Worm (Caenorhabditis elegans) whole organism, L4 larva: ENCODE measurements around the gene hpo-25.

Experiments
- F26F4.8 ChIP-seq: fragments of 200-800 bp; sonication (Bioruptor generic); conservative IDR thresholded peaks from 2 replicates; pipeline ENCODE4 v1.3.6; 2022; ENCODE audit warnings: missing genetic modification characterization, missing compliant biosample characterization
- F37D6.2 ChIP-seq: sonication (generic microtip); optimal IDR thresholded peaks from 2 replicates; lab custom pipeline; 2016; ENCODE audit warnings: mild to moderate bottlenecking, missing genetic modification characterization, missing compliant biosample characterization
- R02D3.7 ChIP-seq: fragments of 150-350 bp; sonication (generic microtip); optimal IDR thresholded peaks from 3 replicates; lab custom pipeline; 2014; ENCODE audit warnings: missing biosample characterization, missing genetic modification characterization
- T20F7.1 ChIP-seq: fragments of 200-800 bp; sonication (Bioruptor generic); optimal IDR thresholded peaks from 2 replicates; lab custom pipeline; 2018; ENCODE audit warnings: mild to moderate bottlenecking, missing genetic modification characterization, missing compliant biosample characterization
- Y75B8A.6 ChIP-seq: fragments of 200-800 bp; sonication (Bioruptor generic); IDR thresholded peaks from 2 replicates; pipeline ENCODE4 v1.3.6; 2022; ENCODE audit warnings: missing genetic modification reagents, missing genetic modification characterization, missing compliant biosample characterization
- ZK337.2 ChIP-seq: fragments of 200-800 bp; sonication (Bioruptor generic); IDR thresholded peaks from 2 replicates; pipeline ENCODE4 v1.3.6; 2022; ENCODE audit warnings: missing genetic modification reagents, missing genetic modification characterization, missing compliant biosample characterization
- ZK546.5 ChIP-seq, 2 experiments: sonication (generic microtip); optimal IDR thresholded peaks; 2 replicates each; lab custom pipeline; 2017; ENCODE audit warnings: missing biosample characterization in 2 of 2, missing genetic modification characterization in 2 of 2
- aha-1 ChIP-seq: fragments of 150-350 bp; peaks from one replicate; lab custom pipeline; 2014; ENCODE audit warnings: missing biosample characterization, missing genetic modification characterization
- ama-1 ChIP-seq: fragments of 150-350 bp; optimal IDR thresholded peaks from 2 replicates; lab custom pipeline; 2014; ENCODE audit warnings: inconsistent platforms, mixed read lengths
- attf-4 ChIP-seq: sonication (generic microtip); optimal IDR thresholded peaks from 3 replicates; lab custom pipeline; 2017; ENCODE audit warnings: missing biosample characterization, missing genetic modification characterization
- ceh-20 ChIP-seq: fragments of 200-800 bp; sonication (Bioruptor generic); IDR thresholded peaks from 2 replicates; pipeline ENCODE4 v1.3.6; 2022; ENCODE audit warnings: missing genetic modification reagents, missing genetic modification characterization, missing compliant biosample characterization
- daf-16 ChIP-seq, 3 experiments: sonication (generic microtip); optimal IDR thresholded peaks; 2 replicates each; lab custom pipeline; 2016 to 2017; ENCODE audit warnings: missing genetic modification characterization in 3 of 3, missing genetic modification reagents in 3 of 3, mild to moderate bottlenecking in 2 of 3, missing compliant biosample characterization in 2 of 3, missing biosample characterization in 1 of 3, moderate library complexity in 1 of 3
- daf-8 ChIP-seq: fragments of 200-800 bp; sonication (Bioruptor generic); IDR thresholded peaks from 2 replicates; pipeline ENCODE4 v1.3.6; 2022; ENCODE audit warnings: missing genetic modification characterization, missing compliant biosample characterization
- dmd-8 ChIP-seq: fragments of 200-800 bp; sonication (Bioruptor generic); IDR thresholded peaks from 2 replicates; pipeline ENCODE4 v1.3.6; 2022; ENCODE audit warnings: missing genetic modification characterization, missing compliant biosample characterization
- duxl-1 ChIP-seq: sonication (generic microtip); optimal IDR thresholded peaks from 2 replicates; lab custom pipeline; 2016; ENCODE audit warnings: mild to moderate bottlenecking, missing genetic modification characterization, moderate library complexity, missing compliant biosample characterization; ENCODE audit not compliant: poor library complexity
- fos-1 ChIP-seq: fragments of 150-350 bp; optimal IDR thresholded peaks from 2 replicates; lab custom pipeline; 2014; ENCODE audit warnings: missing biosample characterization, missing genetic modification characterization
- hlh-11 ChIP-seq: fragments of 200-800 bp; sonication (Bioruptor generic); optimal IDR thresholded peaks from 2 replicates; lab custom pipeline; 2018; ENCODE audit warnings: mild to moderate bottlenecking, missing genetic modification characterization, missing compliant biosample characterization
- hlh-30 ChIP-seq: sonication (generic microtip); optimal IDR thresholded peaks from 2 replicates; lab custom pipeline; 2017; ENCODE audit warnings: antibody characterized with exemption, mild to moderate bottlenecking, missing genetic modification characterization, missing compliant biosample characterization; ENCODE audit not compliant: insufficient read depth
- hmg-1.1 ChIP-seq: fragments of 200-800 bp; sonication (Bioruptor generic); IDR thresholded peaks from 2 replicates; pipeline ENCODE4 v1.3.6; 2022; ENCODE audit warnings: missing genetic modification reagents, missing genetic modification characterization, missing compliant biosample characterization
- jun-1 ChIP-seq: fragments of 150-350 bp; optimal IDR thresholded peaks from 2 replicates; lab custom pipeline; 2014; ENCODE audit warnings: missing biosample characterization, missing genetic modification reagents, missing genetic modification characterization
- lin-1 ChIP-seq: fragments of 200-800 bp; sonication (Bioruptor generic); IDR thresholded peaks from 2 replicates; pipeline ENCODE4 v1.3.6; 2022; ENCODE audit warnings: missing genetic modification reagents, missing genetic modification characterization, missing compliant biosample characterization
- lin-13 ChIP-seq: fragments of 150-350 bp; optimal IDR thresholded peaks from 2 replicates; lab custom pipeline; 2014; ENCODE audit warnings: missing biosample characterization, missing genetic modification reagents, missing genetic modification characterization
- lin-38 ChIP-seq: fragments of 200-800 bp; sonication (Bioruptor generic); IDR thresholded peaks from 2 replicates; pipeline ENCODE4 v1.3.6; 2022; ENCODE audit warnings: missing genetic modification reagents, missing genetic modification characterization, missing compliant biosample characterization
- lsy-2 ChIP-seq, 2 experiments: fragments of 150-350 bp in 1 of 2; sonication (generic microtip) in 1 of 2; optimal IDR thresholded peaks; 2 replicates each; lab custom pipeline; 2014 to 2017; ENCODE audit warnings: missing biosample characterization in 2 of 2, missing genetic modification characterization in 2 of 2
- madf-9 ChIP-seq: fragments of 200-800 bp; sonication (Bioruptor generic); conservative IDR thresholded peaks from 2 replicates; pipeline ENCODE4 v1.3.6; 2022; ENCODE audit warnings: missing genetic modification reagents, missing genetic modification characterization, missing compliant biosample characterization
- mdt-29 ChIP-seq: fragments of 200-800 bp; sonication (Bioruptor generic); IDR thresholded peaks from 2 replicates; pipeline ENCODE4 v1.3.6; 2022; ENCODE audit warnings: missing genetic modification reagents, missing genetic modification characterization, missing compliant biosample characterization
- mes-2 ChIP-seq: sonication (generic microtip); optimal IDR thresholded peaks from 2 replicates; lab custom pipeline; 2016; ENCODE audit warnings: missing genotype, mild to moderate bottlenecking, missing genetic modification characterization, missing compliant biosample characterization; ENCODE audit not compliant: poor library complexity, severe bottlenecking
- mxl-3 ChIP-seq: fragments of 200-800 bp; sonication (Bioruptor generic); optimal IDR thresholded peaks from 2 replicates; lab custom pipeline; 2018; ENCODE audit warnings: mild to moderate bottlenecking, missing genetic modification characterization, missing compliant biosample characterization
- nhr-102 ChIP-seq: sonication (generic microtip); optimal IDR thresholded peaks from 2 replicates; lab custom pipeline; 2016; ENCODE audit warnings: mild to moderate bottlenecking, missing genetic modification characterization, moderate library complexity, missing compliant biosample characterization
- nhr-111 ChIP-seq: fragments of 200-800 bp; sonication (Bioruptor generic); optimal IDR thresholded peaks from 2 replicates; lab custom pipeline; 2018; ENCODE audit warnings: mild to moderate bottlenecking, missing genetic modification characterization, missing compliant biosample characterization
- nhr-41 ChIP-seq: fragments of 200-800 bp; sonication (Bioruptor generic); IDR thresholded peaks from 2 replicates; pipeline ENCODE4 v1.3.6; 2022; ENCODE audit warnings: missing genetic modification reagents, missing genetic modification characterization, missing compliant biosample characterization
- pha-4 ChIP-seq, 2 experiments: fragments of 150-350 bp in 1 of 2; fragments of 200-800 bp in 1 of 2; sonication (Bioruptor generic) in 1 of 2; IDR thresholded peaks in 1 of 2; optimal IDR thresholded peaks in 1 of 2; 2 replicates each; pipeline versions ENCODE4 v1.3.6 to Lab custom; 2014 to 2022; ENCODE audit warnings: missing genetic modification characterization in 2 of 2, missing genetic modification reagents in 2 of 2, missing biosample characterization in 1 of 2, missing compliant biosample characterization in 1 of 2
- saeg-2 ChIP-seq: fragments of 200-800 bp; sonication (Bioruptor generic); IDR thresholded peaks from 2 replicates; pipeline ENCODE4 v1.3.6; 2022; ENCODE audit warnings: missing genetic modification reagents, missing genetic modification characterization, missing compliant biosample characterization
- spr-1 ChIP-seq: sonication (generic microtip); optimal IDR thresholded peaks from 2 replicates; lab custom pipeline; 2016; ENCODE audit warnings: mild to moderate bottlenecking, missing genetic modification characterization, missing compliant biosample characterization
- spr-3 ChIP-seq: fragments of 200-800 bp; sonication (Bioruptor generic); optimal IDR thresholded peaks from 2 replicates; lab custom pipeline; 2018; ENCODE audit warnings: mild to moderate bottlenecking, missing genetic modification characterization, missing compliant biosample characterization
- tag-97 ChIP-seq: fragments of 200-800 bp; sonication (Bioruptor generic); IDR thresholded peaks from 2 replicates; pipeline ENCODE4 v1.3.6; 2022; ENCODE audit warnings: missing genetic modification characterization, missing compliant biosample characterization
- tra-1 ChIP-seq: fragments of 200-800 bp; sonication (Bioruptor generic); IDR thresholded peaks from 2 replicates; pipeline ENCODE4 v1.3.6; 2022; ENCODE audit warnings: missing genetic modification reagents, missing genetic modification characterization, missing compliant biosample characterization
- unc-39 ChIP-seq: sonication (generic microtip); optimal IDR thresholded peaks from 2 replicates; lab custom pipeline; 2017; ENCODE audit warnings: missing biosample characterization, missing genetic modification characterization
- unc-62 ChIP-seq, 3 experiments: fragments of 150-350 bp in 1 of 3; sonication (generic microtip); optimal IDR thresholded peaks in 2 of 3; peaks in 1 of 3; 1 replicate in 1 of 3; 2 replicates in 2 of 3; lab custom pipeline; 2014 to 2017; ENCODE audit warnings: missing biosample characterization in 3 of 3, missing genetic modification characterization in 3 of 3, missing genetic modification reagents in 3 of 3, missing genotype in 1 of 3
- ztf-11 ChIP-seq: fragments of 150-350 bp; optimal IDR thresholded peaks from 2 replicates; lab custom pipeline; 2014; ENCODE audit warnings: missing biosample characterization, missing genetic modification characterization

The hpo-25 gene

ce11 chrII:2372090-2372489, 3.0 kb downstream of the hpo-25 start, which contains the start of gene F16G10.3:
Gene F16G10.3, plus strand, starts transcription at chrII:2372390.
- TF ChIP-seq aha-1 (tag; lab: Kevin White, UChicago) (peak; percentile 66), nhr-111 (GFP tag; lab: Kevin White, UChicago) (no peak), F26F4.8 (GFP tag; lab: Robert Waterston, UW) (no peak), mes-2 (tag; lab: Kevin White, UChicago) (no peak)

ce11 chrII:2374973-2375372, 5.9 kb downstream of the hpo-25 start, which contains the start of gene F16G10.2:
Gene F16G10.2, plus strand, starts transcription at chrII:2375273.
- TF ChIP-seq unc-62 (GFP tag; optimal IDR thresholded peaks at IDR 0.05 in 1 of 2; lab: Kevin White, UChicago) (peak in 1 of 2 experiments; percentile 79), unc-62 (tag; optimal IDR thresholded peaks at IDR 0.05; lab: Kevin White, UChicago) (no peak), ZK546.5 (tag; optimal IDR thresholded peaks at IDR 0.05; lab: Kevin White, UChicago) (no peak)

- TF ChIP-seq Y75B8A.6 (GFP tag; lab: Robert Waterston, UW) (no peak), T20F7.1 (GFP tag; lab: Kevin White, UChicago) (no peak), mdt-29 (GFP tag; lab: Robert Waterston, UW) (no peak), lin-1 (GFP tag; lab: Robert Waterston, UW) (no peak), pha-4 (GFP tag; IDR thresholded peaks at IDR 0.05; lab: Robert Waterston, UW) (no peak), pha-4 (tag; optimal IDR thresholded peaks at IDR 0.05; lab: Kevin White, UChicago) (no peak), unc-62 (GFP tag; optimal IDR thresholded peaks at IDR 0.05 in 1 of 2; lab: Kevin White, UChicago) (peak in 1 of 2 experiments; percentile 1), unc-62 (tag; optimal IDR thresholded peaks at IDR 0.05; lab: Kevin White, UChicago) (no peak)
Measured at ce11 chrII:2377751-2378150, 8.7 kb downstream of the hpo-25 start, which contains the start of gene F16G10.6. Gene F16G10.6, minus strand, starts transcription at chrII:2377851.

ce11 chrII:2378465-2379009, 9.5 kb downstream of the hpo-25 start:
- TF ChIP-seq duxl-1 (peak; percentile 77), lin-13 (GFP tag; lab: Kevin White, UChicago) (peak; percentile 27), T20F7.1 (GFP tag; lab: Kevin White, UChicago) (peak; percentile 81), nhr-102 (tag; lab: Kevin White, UChicago) (peak; percentile 97), tra-1 (peak; percentile 98), attf-4 (no peak), nhr-41 (GFP tag; lab: Robert Waterston, UW) (peak; percentile 93), ZK337.2 (GFP tag; lab: Robert Waterston, UW) (0 out of 2 replicates have a peak, but pooled peaks have one; percentile 31), ama-1 (lab: Kevin White, UChicago) (no peak), ztf-11 (tag; lab: Kevin White, UChicago) (no peak), lsy-2 (tag; optimal IDR thresholded peaks at IDR 0.05; lab: Kevin White, UChicago) (peak; percentile 89 to 94), F37D6.2 (no peak), daf-8 (GFP tag; lab: Robert Waterston, UW) (no peak), unc-39 (tag; lab: Kevin White, UChicago) (no peak), madf-9 (GFP tag; lab: Robert Waterston, UW) (0 out of 2 replicates have a peak, but pooled peaks have one; percentile 7), jun-1 (tag; lab: Kevin White, UChicago) (peak; percentile 95), hlh-11 (peak; percentile 98), hmg-1.1 (GFP tag; lab: Robert Waterston, UW) (0 out of 2 replicates have a peak, but pooled peaks have one; percentile 29), lin-38 (GFP tag; lab: Robert Waterston, UW) (no peak; the same call in 1 of the 2 replicates), mes-2 (tag; lab: Kevin White, UChicago) (no peak), saeg-2 (peak; percentile 77; the same call in 1 of the 2 replicates), fos-1 (tag; lab: Kevin White, UChicago) (peak; percentile 88), spr-3 (no peak), R02D3.7 (tag; lab: Kevin White, UChicago) (no peak), ceh-20 (GFP tag; lab: Robert Waterston, UW) (peak; percentile 84; the same call in 1 of the 2 replicates), spr-1 (tag; lab: Kevin White, UChicago) (peak; percentile 29), Y75B8A.6 (GFP tag; lab: Robert Waterston, UW) (peak; percentile 58; the same call in 1 of the 2 replicates), daf-16 (GFP tag; optimal IDR thresholded peaks at IDR 0.05; lab: Kevin White, UChicago) (peak in 1 of 2 experiments; percentile 98), daf-16 (tag; optimal IDR thresholded peaks at IDR 0.05; lab: Kevin White, UChicago) (peak; percentile 94), mxl-3 (GFP tag; lab: Kevin White, UChicago) (peak; percentile 66), dmd-8 (GFP tag; lab: Robert Waterston, UW) (no peak; the same call in 1 of the 2 replicates), hlh-30 (tag; lab: Kevin White, UChicago) (no peak), tag-97 (GFP tag; lab: Robert Waterston, UW) (no peak), lin-1 (GFP tag; lab: Robert Waterston, UW) (peak; percentile 98)
